Fruit fly (Drosophila melanogaster): ENCODE measurements around the gene CG18530.

DNA sequence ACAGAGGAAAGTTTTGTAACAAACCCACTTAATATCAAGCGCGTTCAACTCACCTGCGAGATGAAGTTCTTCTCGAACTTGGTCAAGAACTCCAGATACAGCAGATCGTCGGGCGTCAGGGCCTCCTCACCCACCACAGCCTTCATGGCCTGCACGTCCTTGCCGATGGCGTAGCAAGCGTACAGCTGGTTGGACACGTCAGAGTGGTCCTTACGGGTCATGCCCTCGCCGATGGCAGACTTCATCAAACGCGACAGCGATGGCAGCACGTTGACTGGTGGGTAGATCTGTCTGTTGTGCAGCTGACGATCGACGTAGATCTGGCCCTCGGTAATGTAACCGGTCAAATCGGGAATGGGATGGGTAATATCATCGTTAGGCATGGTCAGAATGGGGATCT is 8.2 kb upstream of the CG18530 start:
- TF ChIP-seq pdm3 (GFP tag; optimal IDR thresholded peaks at IDR 0.05), result no peak
- no peak for TF ChIP-seq CG8632 (GFP tag; optimal IDR thresholded peaks at IDR 0.05)
- TF ChIP-seq fd85E (GFP tag; optimal IDR thresholded peaks at IDR 0.05), result no peak
- no peak for TF ChIP-seq Lpt (GFP tag; optimal IDR thresholded peaks at IDR 0.05)
- no peak for TF ChIP-seq CG31627 (GFP tag; optimal IDR thresholded peaks at IDR 0.05)
- TF ChIP-seq Hr38 (GFP tag; optimal IDR thresholded peaks at IDR 0.05), result no peak
- no peak for TF ChIP-seq Met (GFP tag; optimal IDR thresholded peaks at IDR 0.05)
- TF ChIP-seq Ets96B (tag; optimal IDR thresholded peaks at IDR 0.05), result no peak
- TF ChIP-seq CG3032 (tag; optimal IDR thresholded peaks at IDR 0.05), result no peak
